Worm (Caenorhabditis elegans): ENCODE measurements around the gene C53A5.16.
A peak's percentile ranks its signal among the peaks of the same experiment; 100 is the strongest.

Gene C53A5.16

ce11 chrV:14556187-14556586 is 33.8 kb upstream of the C53A5.16 start, which contains the start of gene srg-47:
TSS of gene srg-47 (minus strand) at chrV:14556287.
- no peak for TF ChIP-seq pqm-1 (tag; optimal IDR thresholded peaks at IDR 0.05)
- no peak for TF ChIP-seq pha-4 (tag; optimal IDR thresholded peaks at IDR 0.05)
- TF ChIP-seq mml-1 (tag; optimal IDR thresholded peaks at IDR 0.05): no peak
- no peak for TF ChIP-seq jun-1 (tag; optimal IDR thresholded peaks at IDR 0.05)
- no peak for TF ChIP-seq ZK546.5 (tag; optimal IDR thresholded peaks at IDR 0.05)
- no peak for TF ChIP-seq egl-5 (tag; optimal IDR thresholded peaks at IDR 0.05)
- TF ChIP-seq elt-3 (tag; optimal IDR thresholded peaks at IDR 0.05): no peak
- TF ChIP-seq hmg-11 (tag; optimal IDR thresholded peaks at IDR 0.05): no peak
- TF ChIP-seq lsy-12 (tag; optimal IDR thresholded peaks at IDR 0.05): no peak
- TF ChIP-seq elt-2 (tag; optimal IDR thresholded peaks at IDR 0.05): no peak
- no peak for TF ChIP-seq ztf-4 (tag; optimal IDR thresholded peaks at IDR 0.05)
- no peak for TF ChIP-seq ama-1 (optimal IDR thresholded peaks at IDR 0.05)
- no peak for TF ChIP-seq nhr-237 (tag; optimal IDR thresholded peaks at IDR 0.05)
- TF ChIP-seq lin-15B (tag; optimal IDR thresholded peaks at IDR 0.05): no peak
- no peak for TF ChIP-seq nhr-77 (tag; optimal IDR thresholded peaks at IDR 0.05)
- no peak for TF ChIP-seq skn-1 (tag; optimal IDR thresholded peaks at IDR 0.05)
- TF ChIP-seq nhr-76 (tag; optimal IDR thresholded peaks at IDR 0.05): no peak
- no peak for TF ChIP-seq zag-1 (tag; optimal IDR thresholded peaks at IDR 0.05)

ce11 chrV:14548510-14548909 is 26.1 kb upstream of the C53A5.16 start:
- TF ChIP-seq nhr-12 (tag; optimal IDR thresholded peaks at IDR 0.05) (no peak), egl-27 (tag; optimal IDR thresholded peaks at IDR 0.05) (no peak), elt-2 (tag; optimal IDR thresholded peaks at IDR 0.05) (peak; percentile 7)

DNA sequence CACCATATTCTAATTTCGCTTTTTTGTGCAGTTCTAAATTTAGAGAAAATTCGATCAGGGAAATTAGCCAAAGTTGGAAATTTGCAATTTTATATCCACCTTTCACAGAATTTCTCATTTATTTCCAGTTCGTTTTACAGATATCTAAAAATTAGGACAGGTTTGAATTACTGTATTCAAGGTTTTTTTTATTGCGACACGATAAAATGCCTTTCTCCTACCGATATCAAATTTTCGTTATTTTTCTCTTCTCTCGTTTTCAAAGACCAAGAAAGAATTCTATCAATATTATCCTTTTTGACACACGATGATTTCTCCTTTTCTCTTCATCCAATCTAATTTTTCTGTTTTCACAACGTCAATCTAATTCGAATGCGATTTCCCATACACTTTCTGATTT is 24.2 kb upstream of the C53A5.16 start, which contains the start of gene C53A5.13:
Gene C53A5.13 (plus strand): TSS at position 301 of the 400 bp plus-strand sequence.
- TF ChIP-seq ceh-9 (tag; optimal IDR thresholded peaks at IDR 0.05) (no peak), hmg-11 (tag; optimal IDR thresholded peaks at IDR 0.05) (no peak), nhr-28 (tag; optimal IDR thresholded peaks at IDR 0.05) (no peak), ztf-4 (tag; optimal IDR thresholded peaks at IDR 0.05) (no peak), elt-1 (tag; optimal IDR thresholded peaks at IDR 0.05) (no peak), nhr-67 (tag; optimal IDR thresholded peaks at IDR 0.05) (no peak), nhr-237 (tag; optimal IDR thresholded peaks at IDR 0.05) (no peak), fos-1 (tag; optimal IDR thresholded peaks at IDR 0.05) (no peak), ZK546.5 (tag; optimal IDR thresholded peaks at IDR 0.05) (no peak), eor-1 (tag; optimal IDR thresholded peaks at IDR 0.05) (no peak), R02D3.7 (tag; optimal IDR thresholded peaks at IDR 0.05) (no peak), ceh-16 (tag; optimal IDR thresholded peaks at IDR 0.05) (no peak), daf-12 (tag; optimal IDR thresholded peaks at IDR 0.05) (no peak)

DNA sequence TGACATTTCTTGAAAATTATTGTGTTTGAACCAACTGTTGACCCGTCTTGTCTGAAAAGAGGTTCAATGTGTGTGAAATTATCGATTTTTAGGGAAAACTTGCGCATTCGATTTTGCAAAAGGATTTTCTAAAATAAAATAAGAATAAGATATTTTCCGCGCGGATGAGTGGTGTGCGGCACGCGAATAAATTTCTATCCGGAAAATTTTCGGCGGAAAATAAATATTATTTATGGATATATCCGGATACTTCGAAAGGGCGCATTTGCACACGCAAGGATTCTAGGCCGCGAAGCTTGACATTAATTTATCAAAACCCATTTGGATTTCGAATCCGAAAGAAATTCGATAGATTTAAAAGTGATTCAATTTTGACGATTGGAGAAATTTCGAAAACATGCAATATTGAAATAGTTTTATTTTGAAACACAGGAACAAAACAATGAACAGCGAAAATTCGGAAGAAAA is 23.4 kb upstream of the C53A5.16 start, which contains the start of gene rike-1:
Gene rike-1 (minus strand): TSS at position 51 of the 468 bp plus-strand sequence.
- TF ChIP-seq lin-15B (tag; optimal IDR thresholded peaks at IDR 0.05): peak; percentile 62
- TF ChIP-seq snpc-4 (tag; optimal IDR thresholded peaks at IDR 0.05): peak; percentile 47
- peak; percentile 11 for TF ChIP-seq ama-1 (optimal IDR thresholded peaks at IDR 0.05)
- peak; percentile 42 for TF ChIP-seq nfya-1 (tag; optimal IDR thresholded peaks at IDR 0.05; ENCODE audit: insufficient read depth)
- TF ChIP-seq nhr-11 (tag; optimal IDR thresholded peaks at IDR 0.05): no peak

ce11 chrV:14542138-14542537 is 19.7 kb upstream of the C53A5.16 start:
- TF ChIP-seq jun-1 (tag; optimal IDR thresholded peaks at IDR 0.05) (peak; percentile 92), pha-4 (tag; optimal IDR thresholded peaks at IDR 0.05) (peak; percentile 77), ceh-9 (tag; optimal IDR thresholded peaks at IDR 0.05) (no peak), pqm-1 (tag; optimal IDR thresholded peaks at IDR 0.05) (peak; percentile 93), elt-2 (tag; optimal IDR thresholded peaks at IDR 0.05) (peak; percentile 96)

- TF ChIP-seq pha-4 (tag; optimal IDR thresholded peaks at IDR 0.05): peak; percentile 56
- no peak for TF ChIP-seq eor-1 (tag; optimal IDR thresholded peaks at IDR 0.05)
- no peak for TF ChIP-seq ZK546.5 (tag; optimal IDR thresholded peaks at IDR 0.05)
- TF ChIP-seq nhr-28 (tag; optimal IDR thresholded peaks at IDR 0.05): no peak
These were observed 18.5 kb upstream of the C53A5.16 start for ce11 chrV:14540932-14541331.

Measured in whole organism, L3 larva.